Fruit fly (Drosophila melanogaster): ENCODE data around the gene Spn28Da.

Gene Spn28Da

dm6 chr2L:7875676-7876075 is 13.3 kb downstream of the Spn28Da start (continued):
- TF ChIP-seq Eip74EF (GFP tag; optimal IDR thresholded peaks at IDR 0.05), result peak in 1 of 2 experiments; percentile 2
- peak; percentile 8 for TF ChIP-seq CG11504 (tag; optimal IDR thresholded peaks at IDR 0.05)
- no peak for TF ChIP-seq disco-r (GFP tag; optimal IDR thresholded peaks at IDR 0.05)
- no peak for TF ChIP-seq dm (GFP tag; optimal IDR thresholded peaks at IDR 0.05)
- TF ChIP-seq CG16779 (GFP tag; IDR thresholded peaks at IDR 0.05), result no peak
- no peak for TF ChIP-seq ash1 (GFP tag; optimal IDR thresholded peaks at IDR 0.05)
- TF ChIP-seq CG13123 (GFP tag; optimal IDR thresholded peaks at IDR 0.05), result no peak
- no peak for TF ChIP-seq CG1024 (GFP tag; IDR thresholded peaks at IDR 0.05)
- no peak for TF ChIP-seq Bgb (GFP tag; IDR thresholded peaks at IDR 0.05; ENCODE audit: partially characterized antibody)
- no peak for TF ChIP-seq fd96Cb (tag; optimal IDR thresholded peaks at IDR 0.05)
- TF ChIP-seq croc (GFP tag; conservative IDR thresholded peaks at IDR 0.05), result no peak
- TF ChIP-seq Taf1 (GFP tag; IDR thresholded peaks at IDR 0.05), result no peak
- no peak for TF ChIP-seq Hmr (GFP tag; optimal IDR thresholded peaks at IDR 0.05)
- no peak for TF ChIP-seq CG16813 (GFP tag; IDR thresholded peaks at IDR 0.05; ENCODE audit: partially characterized antibody)
- no peak for TF ChIP-seq CG5953 (GFP tag; IDR thresholded peaks at IDR 0.05)
- no peak for TF ChIP-seq MESR4 (GFP tag; optimal IDR thresholded peaks at IDR 0.05)
- TF ChIP-seq CG12744 (GFP tag; optimal IDR thresholded peaks at IDR 0.05), result no peak
- TF ChIP-seq CG15479 (GFP tag; optimal IDR thresholded peaks at IDR 0.05), result no peak
- TF ChIP-seq Meics (GFP tag; optimal IDR thresholded peaks at IDR 0.05), result peak; percentile 28
- TF ChIP-seq pnt (GFP tag; optimal IDR thresholded peaks at IDR 0.05), result no peak
- TF ChIP-seq pita (GFP tag; optimal IDR thresholded peaks at IDR 0.05), result no peak
- TF ChIP-seq Xrp1 (GFP tag; IDR thresholded peaks at IDR 0.05), result peak; percentile 59; the same call in 1 of the 2 replicates
- TF ChIP-seq CG1647 (GFP tag; optimal IDR thresholded peaks at IDR 0.05), result no peak
- TF ChIP-seq gem (tag; optimal IDR thresholded peaks at IDR 0.05), result peak; percentile 43
- no peak for TF ChIP-seq ro (GFP tag; IDR thresholded peaks at IDR 0.05)
- no peak for TF ChIP-seq Ada2b (GFP tag; IDR thresholded peaks at IDR 0.05)
- TF ChIP-seq CG6813 (GFP tag; optimal IDR thresholded peaks at IDR 0.05), result no peak
- no peak for TF ChIP-seq HHEX (GFP tag; optimal IDR thresholded peaks at IDR 0.05)
- no peak for TF ChIP-seq CG1233 (GFP tag; optimal IDR thresholded peaks at IDR 0.05)
- no peak for TF ChIP-seq run (tag; optimal IDR thresholded peaks at IDR 0.05)
- TF ChIP-seq CG10274 (GFP tag; optimal IDR thresholded peaks at IDR 0.05), result no peak
- TF ChIP-seq CG12219 (GFP tag; optimal IDR thresholded peaks at IDR 0.05), result no peak
- TF ChIP-seq Chrac-16 (GFP tag; optimal IDR thresholded peaks at IDR 0.05), result no peak
- no peak for TF ChIP-seq CG5245 (GFP tag; optimal IDR thresholded peaks at IDR 0.05)
- no peak for TF ChIP-seq CG3726 (GFP tag; IDR thresholded peaks at IDR 0.05)
- TF ChIP-seq NC2β (GFP tag; optimal IDR thresholded peaks at IDR 0.05), result no peak
- TF ChIP-seq lola (GFP tag; optimal IDR thresholded peaks at IDR 0.05), result no peak
- no peak for TF ChIP-seq vvl (GFP tag; IDR thresholded peaks at IDR 0.05)
- TF ChIP-seq CG12391 (tag; optimal IDR thresholded peaks at IDR 0.05), result no peak
- peak; percentile 3 for TF ChIP-seq CG10267 (tag; optimal IDR thresholded peaks at IDR 0.05)
- TF ChIP-seq CG2199 (GFP tag; IDR thresholded peaks at IDR 0.05), result no peak
- TF ChIP-seq BtbVII (GFP tag; optimal IDR thresholded peaks at IDR 0.05), result no peak
- no peak for TF ChIP-seq CG31388 (GFP tag; optimal IDR thresholded peaks at IDR 0.05)
- no peak for TF ChIP-seq CG12071 (GFP tag; optimal IDR thresholded peaks at IDR 0.05)
- no peak for TF ChIP-seq CG18476 (GFP tag; optimal IDR thresholded peaks at IDR 0.05)
- no peak for TF ChIP-seq HmgZ (tag; optimal IDR thresholded peaks at IDR 0.05)
- TF ChIP-seq CG16815 (GFP tag; optimal IDR thresholded peaks at IDR 0.05), result no peak
- no peak for TF ChIP-seq eyg (GFP tag; optimal IDR thresholded peaks at IDR 0.05)
- no peak for TF ChIP-seq NC2α (GFP tag; optimal IDR thresholded peaks at IDR 0.05)
- TF ChIP-seq exex (tag; optimal IDR thresholded peaks at IDR 0.05), result no peak
- TF ChIP-seq gsb (GFP tag; IDR thresholded peaks at IDR 0.05), result no peak

Data from whole organism, embryonic.